Worm (Caenorhabditis elegans): ENCODE data around the gene tbx-2.

DNA sequence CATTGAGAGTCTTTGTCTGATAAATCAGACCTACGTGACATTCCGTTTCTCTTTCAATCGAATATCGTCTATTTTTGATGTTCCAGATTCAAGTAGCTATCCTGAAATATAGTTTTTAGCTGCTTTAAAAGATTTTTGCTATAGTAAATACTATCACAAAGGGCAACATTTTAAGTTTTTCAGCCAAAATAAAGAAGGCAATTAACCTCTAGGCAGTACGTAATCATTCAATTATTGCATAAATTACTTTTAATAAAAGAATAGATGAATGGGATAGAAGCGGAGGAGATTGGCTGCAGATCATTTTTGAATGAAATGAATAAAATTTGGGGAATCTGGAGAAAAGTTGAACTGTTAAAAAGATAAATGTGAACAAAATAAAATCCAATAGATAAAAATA, 33.6 kb upstream of the tbx-2 start, which contains the start of gene ulp-1:
- TF ChIP-seq him-1 (tag; optimal IDR thresholded peaks at IDR 0.05) (no peak), W03F9.2 (tag; optimal IDR thresholded peaks at IDR 0.05) (no peak), dao-5 (tag; optimal IDR thresholded peaks at IDR 0.05) (no peak)

All from whole organism, L4/young adult.